Fruit fly (Drosophila melanogaster) whole organism: ENCODE results near the gene Ugt37E1.

ENCODE experiments used
- EcR ChIP-seq, 2 experiments: fragments of >200 bp; optimal IDR thresholded peaks; 2 replicates each; lab custom pipeline; 2017; ENCODE audit warnings: missing biosample characterization in 2 of 2, missing genetic modification characterization in 2 of 2, missing genetic modification reagents in 2 of 2
- psq ChIP-seq: fragments of >200 bp; optimal IDR thresholded peaks from 2 replicates; lab custom pipeline; 2017

dm6 chr2L:16826872-16827506, 30.6 kb downstream of the Ugt37E1 start, which contains the start of gene AspRS-m:
- no peak for TF ChIP-seq psq (lab: Kevin White, UChicago)
- TF ChIP-seq EcR (GFP tag; optimal IDR thresholded peaks at IDR 0.05; lab: Kevin White, UChicago) = no peak
